Fruit fly (Drosophila melanogaster) Kc167 (cell line): ENCODE data around the gene Usp7.

Experiments
- Myc ChIP-seq: fragments of >200 bp; optimal IDR thresholded peaks from 2 replicates; lab custom pipeline; 2017; ENCODE audit warnings: missing external identifiers
- Sin3A ChIP-seq: fragments of >200 bp; optimal IDR thresholded peaks from 2 replicates; lab custom pipeline; 2018; ENCODE audit warnings: missing external identifiers
- h ChIP-seq: fragments of >200 bp; optimal IDR thresholded peaks from 3 replicates; lab custom pipeline; 2018; ENCODE audit warnings: missing external identifiers
- insv ChIP-seq: fragments of >200 bp; optimal IDR thresholded peaks from 3 replicates; lab custom pipeline; 2018; ENCODE audit warnings: missing external identifiers
- psq ChIP-seq: fragments of >200 bp; optimal IDR thresholded peaks from 2 replicates; lab custom pipeline; 2017; ENCODE audit warnings: missing external identifiers
- ttk ChIP-seq: sonication (Bioruptor generic); optimal IDR thresholded peaks from 2 replicates; lab custom pipeline; 2017; ENCODE audit warnings: missing external identifiers

Gene Usp7

DNA sequence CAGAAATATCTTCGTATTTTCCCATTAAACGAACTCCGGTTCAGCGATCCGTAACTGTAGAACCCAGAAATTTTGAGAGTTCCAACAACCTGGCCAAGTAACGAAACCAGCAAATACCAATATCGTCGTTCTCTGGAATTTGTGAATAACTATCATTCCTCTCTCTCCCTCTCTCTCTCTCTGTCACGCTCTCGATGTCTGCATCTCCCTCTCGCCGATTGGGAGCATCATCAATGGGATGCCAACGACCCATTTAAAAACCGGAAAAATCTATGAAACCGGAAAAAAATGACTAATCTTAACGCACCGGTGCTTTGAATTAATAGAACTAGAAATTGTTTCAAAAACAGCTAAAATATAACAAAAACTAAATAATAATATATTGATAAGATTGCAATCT lies 21.2 kb downstream of the Usp7 start:
- TF ChIP-seq Myc, result no peak
- no peak for TF ChIP-seq ttk (lab: Kevin White, UChicago)
- no peak for TF ChIP-seq Sin3A (lab: Kevin White, UChicago)
- TF ChIP-seq psq (lab: Kevin White, UChicago), result no peak
- no peak for TF ChIP-seq insv (lab: Kevin White, UChicago)
- TF ChIP-seq h (lab: Kevin White, UChicago), result no peak

DNA sequence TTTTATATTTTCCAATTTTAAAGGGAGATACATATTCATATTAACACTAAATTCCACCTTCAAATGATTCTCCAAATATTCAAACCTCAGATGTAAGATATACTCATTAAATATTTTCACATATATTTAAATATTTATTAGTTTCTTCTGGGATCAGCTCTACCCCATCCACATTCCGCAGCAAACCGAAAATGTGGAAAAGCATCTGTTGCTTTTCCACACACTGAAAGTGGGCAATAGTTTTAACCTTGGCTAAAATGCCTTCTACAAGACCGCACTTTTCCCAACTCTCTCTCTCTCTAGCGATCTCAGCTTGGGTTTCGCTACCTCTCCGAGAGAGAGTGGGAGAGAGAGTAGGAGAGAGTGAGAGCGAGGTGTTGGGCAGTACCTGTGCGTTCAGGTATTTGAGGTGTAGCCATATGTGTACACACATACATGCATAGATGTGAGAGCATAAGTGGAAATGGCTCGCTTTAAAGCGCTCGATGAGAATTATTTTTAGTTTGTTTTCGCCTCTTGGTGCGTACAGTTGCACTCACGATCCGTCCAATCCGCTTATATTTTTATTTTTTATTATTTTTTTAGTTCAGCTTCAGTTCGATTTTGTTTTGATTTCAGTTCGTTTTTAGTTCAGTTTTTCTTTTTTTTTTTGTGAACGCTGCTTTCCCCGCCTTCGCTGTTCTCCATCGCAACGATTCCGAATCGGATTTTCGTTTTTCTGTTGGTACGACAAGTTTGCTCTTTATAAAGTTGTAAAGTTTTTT lies 22.0 kb downstream of the Usp7 start, which contains the start of gene CG1806:
Gene CG1806, plus strand, starts transcription at position 499 of the 764 bp plus-strand sequence.
- TF ChIP-seq Myc (no peak), Sin3A (lab: Kevin White, UChicago) (no peak), insv (lab: Kevin White, UChicago) (no peak), ttk (lab: Kevin White, UChicago) (no peak), h (lab: Kevin White, UChicago) (no peak), psq (lab: Kevin White, UChicago) (no peak)

DNA sequence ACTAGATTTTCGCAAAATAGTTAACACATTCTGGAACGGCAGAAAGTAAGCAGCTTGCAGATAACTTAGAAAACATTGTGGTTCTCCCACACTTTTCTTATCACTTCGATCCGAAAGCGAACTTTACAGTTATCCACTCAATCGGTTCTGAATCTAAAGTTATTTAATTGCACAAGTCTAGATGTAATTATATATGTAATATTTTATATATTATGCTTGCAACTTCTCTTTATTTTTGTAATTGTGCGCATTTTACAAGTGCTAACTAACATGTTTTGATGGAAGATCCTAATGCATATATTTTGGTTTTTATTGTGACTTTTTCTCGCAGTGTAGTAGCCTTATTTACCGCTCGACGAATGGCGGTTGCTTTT lies 24.4 kb downstream of the Usp7 start:
- TF ChIP-seq insv (lab: Kevin White, UChicago) (no peak), Myc (no peak), Sin3A (lab: Kevin White, UChicago) (no peak), h (lab: Kevin White, UChicago) (no peak), ttk (lab: Kevin White, UChicago) (no peak), psq (lab: Kevin White, UChicago) (no peak)

DNA sequence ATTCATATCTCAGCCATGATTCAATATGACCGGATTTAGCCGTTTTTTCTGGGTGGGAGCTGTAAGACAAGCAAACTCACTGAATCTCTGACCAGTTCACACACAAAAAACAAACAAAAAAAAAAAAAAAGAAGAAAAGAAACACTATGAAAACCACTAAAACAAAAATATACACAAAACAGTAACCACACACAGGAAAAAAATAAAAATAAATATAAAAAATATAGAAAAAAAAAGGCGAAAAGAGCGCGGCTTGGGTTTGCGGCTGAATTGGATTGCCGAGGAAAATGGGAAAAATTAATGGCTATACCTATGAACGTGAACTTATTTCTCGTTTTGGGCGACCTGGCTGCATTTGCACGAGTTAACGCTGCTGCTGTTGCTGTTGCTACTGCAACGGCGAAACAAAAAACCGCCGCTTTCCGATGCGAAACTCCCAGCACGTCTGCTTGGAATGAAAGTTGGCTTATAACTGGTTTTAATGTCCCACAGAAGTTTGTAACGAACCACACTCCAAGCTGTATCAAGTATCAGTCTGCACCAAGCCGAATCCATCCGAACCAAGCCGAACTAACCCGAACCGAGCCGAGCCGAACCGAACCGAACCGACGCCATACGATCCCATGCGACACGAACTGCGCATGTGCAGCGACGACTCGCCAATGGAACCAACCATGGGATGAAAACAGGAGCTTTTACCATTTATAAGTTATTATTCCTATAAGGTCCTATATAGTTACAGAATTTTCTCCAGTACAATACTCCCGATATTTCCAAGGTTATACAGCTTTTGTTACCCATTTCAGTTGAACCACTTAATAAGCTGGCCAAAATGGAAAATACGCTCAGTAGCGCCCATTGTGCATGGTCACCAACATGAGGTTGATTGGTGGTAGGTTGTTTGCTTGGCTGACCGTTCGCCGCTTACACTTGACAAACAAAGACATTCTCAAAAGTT lies 25.1 kb downstream of the Usp7 start, which contains the start of gene fw:
Gene fw, minus strand, starts transcription at position 478 of the 958 bp plus-strand sequence.
- TF ChIP-seq Sin3A (lab: Kevin White, UChicago), result no peak
- TF ChIP-seq ttk (lab: Kevin White, UChicago), result no peak
- TF ChIP-seq h (lab: Kevin White, UChicago), result no peak
- no peak for TF ChIP-seq Myc
- no peak for TF ChIP-seq insv (lab: Kevin White, UChicago)
- TF ChIP-seq psq (lab: Kevin White, UChicago), result no peak

DNA sequence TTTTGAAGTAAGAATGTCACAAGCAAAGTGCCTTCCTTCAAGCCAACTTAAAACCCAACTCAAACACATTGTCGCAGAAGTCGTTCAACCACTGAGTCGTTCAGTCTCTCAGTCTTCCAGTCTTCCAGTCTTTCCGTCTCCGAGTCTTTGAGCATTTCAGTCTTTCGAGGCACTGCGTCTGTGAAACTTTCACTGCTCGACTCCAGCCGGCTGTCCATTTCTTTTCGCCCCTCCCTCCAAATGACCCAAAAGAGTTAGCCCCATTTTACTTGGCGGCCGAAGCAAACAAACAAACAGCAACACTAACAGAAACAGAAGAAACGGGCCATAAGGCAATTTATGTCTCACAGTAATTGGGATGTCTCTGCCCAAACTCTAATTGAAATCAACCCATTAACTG lies 27.8 kb downstream of the Usp7 start:
- no peak for TF ChIP-seq insv (lab: Kevin White, UChicago)
- TF ChIP-seq ttk (lab: Kevin White, UChicago), result no peak
- no peak for TF ChIP-seq Sin3A (lab: Kevin White, UChicago)
- no peak for TF ChIP-seq Myc
- no peak for TF ChIP-seq psq (lab: Kevin White, UChicago)
- no peak for TF ChIP-seq h (lab: Kevin White, UChicago)

DNA sequence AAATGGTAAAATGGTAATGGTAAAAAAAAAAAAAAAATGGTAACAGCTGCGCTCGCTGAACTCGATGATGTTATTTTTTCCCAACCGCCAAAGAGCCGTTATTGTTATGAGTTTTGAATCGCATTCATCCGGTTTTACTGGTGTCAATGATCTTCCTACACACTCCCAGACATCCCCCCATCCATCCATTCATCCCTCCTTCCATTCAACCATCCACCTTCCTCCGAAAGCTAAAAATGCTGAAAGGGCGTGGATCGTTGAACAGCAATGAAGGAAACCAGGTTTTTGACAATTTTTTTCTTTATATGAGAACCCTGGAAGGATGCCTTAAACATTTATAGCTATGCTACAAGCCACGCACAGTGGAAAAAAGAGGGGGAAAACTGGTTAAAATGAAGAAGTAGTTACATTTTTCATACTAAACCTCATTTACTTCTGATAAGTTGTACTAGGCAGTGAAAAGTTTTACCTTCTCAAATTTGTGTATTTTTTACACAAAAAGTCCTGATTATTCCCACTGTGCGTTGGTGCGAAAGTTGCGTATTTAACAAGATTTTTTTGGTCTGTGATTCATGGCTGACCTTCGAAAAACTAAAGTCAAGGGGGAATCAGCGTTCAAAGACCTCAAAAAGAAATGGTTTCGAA lies 28.7 kb downstream of the Usp7 start:
- no peak for TF ChIP-seq ttk (lab: Kevin White, UChicago)
- no peak for TF ChIP-seq Sin3A (lab: Kevin White, UChicago)
- TF ChIP-seq Myc, result no peak
- no peak for TF ChIP-seq h (lab: Kevin White, UChicago)
- TF ChIP-seq insv (lab: Kevin White, UChicago), result no peak
- TF ChIP-seq psq (lab: Kevin White, UChicago), result no peak

DNA sequence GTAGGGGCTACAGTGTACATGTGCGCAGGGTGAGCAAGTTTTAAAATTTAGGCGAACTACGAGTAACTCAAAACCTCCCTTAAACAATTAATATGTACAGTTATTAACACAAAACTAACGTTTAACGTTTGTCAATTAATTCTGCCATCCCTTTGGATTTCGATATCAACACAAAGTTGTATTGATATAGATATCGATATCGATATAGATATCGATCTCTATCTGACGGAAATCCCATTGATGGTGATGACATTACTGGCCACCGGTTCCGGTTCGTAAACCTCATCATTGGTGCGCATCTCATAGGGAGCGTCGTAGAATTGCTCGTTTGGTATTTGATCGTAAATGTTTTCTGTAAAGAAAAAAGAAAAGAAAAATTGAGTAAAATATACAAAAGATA lies 35.6 kb downstream of the Usp7 start:
- TF ChIP-seq h (lab: Kevin White, UChicago) (no peak), insv (lab: Kevin White, UChicago) (no peak), psq (lab: Kevin White, UChicago) (no peak), Sin3A (lab: Kevin White, UChicago) (no peak)

DNA sequence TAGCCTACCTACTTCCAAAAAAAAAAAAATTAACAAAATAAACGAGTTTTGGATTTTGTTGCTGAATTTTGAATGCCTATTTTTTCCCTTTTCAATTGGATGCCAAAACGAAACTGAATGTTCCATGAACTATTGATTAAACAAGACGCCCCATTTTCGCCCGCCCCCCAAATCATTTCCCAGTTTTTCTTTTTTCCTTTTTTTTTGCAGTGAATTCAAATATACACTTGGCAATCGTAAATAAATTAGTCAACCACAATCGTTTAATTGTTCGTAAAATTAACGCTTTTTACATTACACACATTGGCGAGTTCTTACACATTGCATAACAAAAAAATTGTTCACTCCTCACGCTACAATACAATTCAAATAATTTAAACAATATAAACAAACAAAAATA lies 36.2 kb downstream of the Usp7 start, which contains the start of gene CG18130:
Gene CG18130, minus strand, starts transcription at position 101 of the 400 bp plus-strand sequence.
- TF ChIP-seq Sin3A (lab: Kevin White, UChicago) (no peak), insv (lab: Kevin White, UChicago) (no peak), psq (lab: Kevin White, UChicago) (no peak)

DNA sequence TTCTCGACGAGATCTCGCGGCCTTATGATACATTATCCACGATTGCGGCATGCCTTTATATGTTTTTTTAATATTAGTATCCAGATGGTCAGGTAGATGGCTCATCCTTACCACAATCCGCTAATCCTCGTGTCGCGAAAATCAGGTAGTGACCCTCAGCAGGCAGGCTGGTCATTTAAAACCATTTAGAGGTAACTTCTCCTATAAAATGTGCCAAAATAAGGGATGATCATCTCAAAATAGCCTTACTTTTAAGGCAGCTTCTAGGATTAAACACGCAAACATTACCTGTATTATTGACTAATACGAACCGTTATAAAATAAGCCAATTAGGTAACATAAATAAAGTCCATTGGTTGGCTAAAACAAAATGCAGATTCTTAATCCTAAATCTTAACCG lies 39.9 kb downstream of the Usp7 start, which contains the start of gene tsg:
Gene tsg, minus strand, starts transcription at position 37 of the 400 bp plus-strand sequence.
- no peak for TF ChIP-seq ttk (lab: Kevin White, UChicago)
- no peak for TF ChIP-seq Sin3A (lab: Kevin White, UChicago)
- TF ChIP-seq insv (lab: Kevin White, UChicago), result no peak

DNA sequence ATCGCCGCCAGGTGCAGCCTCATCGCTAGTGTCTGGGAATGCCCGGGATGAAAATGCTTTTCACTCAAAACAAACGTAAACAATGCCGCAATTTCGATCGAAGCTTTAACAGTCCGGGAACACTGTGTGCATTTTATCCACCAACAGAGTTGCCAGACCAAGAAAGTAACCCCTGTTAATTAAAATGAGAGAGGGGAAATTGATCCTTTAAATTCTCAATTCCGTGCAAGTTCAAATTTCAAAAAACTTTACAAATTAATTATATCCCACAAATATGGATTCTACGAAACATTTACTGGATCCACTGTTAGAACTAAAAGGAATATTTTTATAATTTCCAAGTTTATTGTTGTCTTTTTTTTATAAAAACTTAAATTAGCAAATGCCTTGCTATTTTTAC lies 41.2 kb downstream of the Usp7 start, which contains the start of gene gd:
Gene gd, minus strand, starts transcription at position 101 of the 400 bp plus-strand sequence.
- TF ChIP-seq insv (lab: Kevin White, UChicago), result no peak
- no peak for TF ChIP-seq psq (lab: Kevin White, UChicago)
- TF ChIP-seq Myc, result no peak
- no peak for TF ChIP-seq Sin3A (lab: Kevin White, UChicago)
- TF ChIP-seq h (lab: Kevin White, UChicago), result no peak
- TF ChIP-seq ttk (lab: Kevin White, UChicago), result no peak

DNA sequence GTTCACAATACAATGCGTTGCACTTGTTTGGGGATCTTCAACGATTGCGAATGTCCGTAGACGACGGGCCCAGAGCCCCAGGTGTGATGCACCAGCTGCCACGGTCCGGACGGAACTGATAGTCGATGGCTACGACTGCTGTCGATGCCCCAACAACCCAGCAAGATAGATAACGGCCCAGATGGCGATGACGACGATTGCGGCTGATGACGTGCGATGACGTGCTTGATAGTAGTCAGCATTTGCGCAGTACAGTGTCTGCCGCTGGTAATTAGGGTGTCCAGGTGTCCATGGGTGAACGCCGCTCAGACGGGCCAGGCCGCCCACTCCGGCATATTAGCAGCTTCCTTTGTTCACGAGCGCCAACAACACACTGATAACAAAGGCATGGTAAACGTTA lies 43.8 kb downstream of the Usp7 start, which contains the start of gene cac:
Gene cac, minus strand, starts transcription at position 101 of the 400 bp plus-strand sequence.
- no peak for TF ChIP-seq ttk (lab: Kevin White, UChicago)
- no peak for TF ChIP-seq insv (lab: Kevin White, UChicago)
- no peak for TF ChIP-seq Myc
- TF ChIP-seq Sin3A (lab: Kevin White, UChicago), result no peak
- TF ChIP-seq psq (lab: Kevin White, UChicago), result no peak
- no peak for TF ChIP-seq h (lab: Kevin White, UChicago)
